Worm (Caenorhabditis elegans): ENCODE data around the gene F45F2.10.

The F45F2.10 gene

ce11 chrV:8468740-8469139 is 49.9 kb downstream of the F45F2.10 start, which contains the start of gene phf-30:
TSS of gene phf-30 (plus strand) at chrV:8469040.
- TF ChIP-seq nhr-76 (tag; optimal IDR thresholded peaks at IDR 0.05) = no peak
- no peak for TF ChIP-seq T20F7.1 (GFP tag; optimal IDR thresholded peaks at IDR 0.05)

ce11 chrV:8467031-8467430 is 51.6 kb downstream of the F45F2.10 start, which contains the start of gene mrpl-4:
TSS of gene mrpl-4 (plus strand) at chrV:8467265.
- TF ChIP-seq lin-15B (tag; optimal IDR thresholded peaks at IDR 0.05) (no peak), unc-62 (GFP tag; optimal IDR thresholded peaks at IDR 0.05 in 1 of 2) (peak in 1 of 2 experiments; percentile 91), unc-62 (tag; optimal IDR thresholded peaks at IDR 0.05) (no peak), lin-38 (GFP tag; IDR thresholded peaks at IDR 0.05) (0 out of 2 replicates have a peak, but pooled peaks have one; percentile 22), cey-2 (tag; optimal IDR thresholded peaks at IDR 0.05; ENCODE audit: borderline replicate concordance, insufficient read depth) (no peak)

ce11 chrV:8465386-8465785 is 53.3 kb downstream of the F45F2.10 start, which contains the start of gene mrps-2:
TSS of gene mrps-2 (plus strand) at chrV:8465686.
- TF ChIP-seq lin-38 (GFP tag; IDR thresholded peaks at IDR 0.05) (peak; percentile 34; the same call in 1 of the 2 replicates), nhr-6 (tag; optimal IDR thresholded peaks at IDR 0.05) (no peak), ama-1 (optimal IDR thresholded peaks at IDR 0.05) (peak; percentile 31)

All from whole organism, L4 larva.